Worm (Caenorhabditis elegans) whole organism, midembryonic: ENCODE data around the gene W04E12.9.

Experiments
- cog-1 ChIP-seq: sonication (generic microtip); optimal IDR thresholded peaks from 2 replicates; lab custom pipeline; 2016; ENCODE audit warnings: missing genetic modification characterization, missing compliant biosample characterization
- flt-1 ChIP-seq: fragments of 200-800 bp; sonication (Bioruptor generic); IDR thresholded peaks from 2 replicates; pipeline ENCODE4 v1.3.6; 2022; ENCODE audit warnings: missing genetic modification characterization, missing compliant biosample characterization
- tab-1 ChIP-seq: fragments of 200-800 bp; sonication (Bioruptor generic); IDR thresholded peaks from 2 replicates; pipeline ENCODE4 v1.3.6; 2022; ENCODE audit warnings: missing genetic modification characterization, missing compliant biosample characterization

DNA sequence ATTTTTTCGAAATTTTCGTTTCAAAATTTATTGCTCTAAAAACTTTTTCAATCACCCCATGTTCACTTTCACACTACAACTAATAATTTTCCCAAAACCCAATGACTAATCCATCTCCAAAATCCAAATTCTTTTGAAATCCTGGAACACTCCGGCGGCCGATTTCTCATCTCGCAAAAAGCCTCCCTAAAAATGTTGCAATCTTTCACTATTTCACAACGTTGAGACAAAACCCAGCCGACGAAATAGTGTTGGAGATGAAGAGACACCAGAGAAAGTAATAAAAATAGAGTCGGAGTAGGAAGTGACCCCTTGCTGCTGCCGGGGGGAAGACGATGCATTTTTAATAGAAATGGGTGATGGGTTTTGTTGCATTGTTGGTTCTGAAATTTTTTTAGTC is 31.8 kb upstream of the W04E12.9 start:
- TF ChIP-seq flt-1: no peak
- no peak for TF ChIP-seq cog-1 (tag; lab: Kevin White, UChicago)
- TF ChIP-seq tab-1 (GFP tag; lab: Robert Waterston, UW): no peak
